Worm (Caenorhabditis elegans): Measurements from ENCODE around the gene K11D9.3.

The K11D9.3 gene

ce11 chrIII:10802032-10802431 is at the start of gene K11D9.3:
K11D9.3 (minus strand) TSS chrIII:10802212.
- TF ChIP-seq dpff-1 (tag; optimal IDR thresholded peaks at IDR 0.05) = no peak
- no peak for TF ChIP-seq somi-1 (GFP tag; optimal IDR thresholded peaks at IDR 0.05)
- no peak for TF ChIP-seq madf-3 (GFP tag; IDR thresholded peaks at IDR 0.05)
- no peak for TF ChIP-seq nhr-90 (tag; optimal IDR thresholded peaks at IDR 0.05)
- no peak for TF ChIP-seq F22D6.2 (tag; optimal IDR thresholded peaks at IDR 0.05)
- TF ChIP-seq K12H6.12 (tag; optimal IDR thresholded peaks at IDR 0.05) = no peak
- TF ChIP-seq nfya-2 (GFP tag; IDR thresholded peaks at IDR 0.05) = no peak

ce11 chrIII:10848858-10849257 is 46.8 kb upstream of the K11D9.3 start, which contains the start of the genes fbxb-85 and hex-3:
fbxb-85 (minus strand) TSS chrIII:10848963.
hex-3 (plus strand) TSS chrIII:10849222.
- TF ChIP-seq F37B4.10 (GFP tag; IDR thresholded peaks at IDR 0.05) (no peak), ztf-28 (GFP tag; IDR thresholded peaks at IDR 0.05) (no peak), cebp-2 (GFP tag; IDR thresholded peaks at IDR 0.05) (no peak), egl-18 (GFP tag; IDR thresholded peaks at IDR 0.05) (no peak), pbrm-1 (GFP tag; IDR thresholded peaks at IDR 0.05) (peak; percentile 93), him-1 (tag; optimal IDR thresholded peaks at IDR 0.05) (peak; percentile 42), nhr-80 (tag; optimal IDR thresholded peaks at IDR 0.05) (peak; percentile 47), unc-62 (GFP tag; optimal IDR thresholded peaks at IDR 0.05) (no peak), Y95B8A.8 (GFP tag; IDR thresholded peaks at IDR 0.05) (peak; percentile 44; the same call in 1 of the 2 replicates), nfyb-1 (GFP tag; IDR thresholded peaks at IDR 0.05) (peak; percentile 96), egl-44 (GFP tag; IDR thresholded peaks at IDR 0.05) (peak; percentile 63; the same call in 1 of the 2 replicates), hsf-1 (GFP tag; IDR thresholded peaks at IDR 0.05) (peak; percentile 81), attf-3 (GFP tag; conservative IDR thresholded peaks at IDR 0.05) (no peak), F22D6.2 (tag; optimal IDR thresholded peaks at IDR 0.05) (peak; percentile 73), zfh-2 (GFP tag; conservative IDR thresholded peaks at IDR 0.05) (peak; percentile 76), ZK185.1 (tag; optimal IDR thresholded peaks at IDR 0.05; ENCODE audit: poor library complexity, severe bottlenecking) (peak; percentile 92), B0035.1 (tag; optimal IDR thresholded peaks at IDR 0.05) (no peak), ztf-3 (GFP tag; optimal IDR thresholded peaks at IDR 0.05) (peak; percentile 29), gei-17 (GFP tag; optimal IDR thresholded peaks at IDR 0.05) (peak; percentile 75), pha-4 (tag; optimal IDR thresholded peaks at IDR 0.05) (peak; percentile 87), dpl-1 (GFP tag; optimal IDR thresholded peaks at IDR 0.05) (peak; percentile 60), hrde-1 (tag; optimal IDR thresholded peaks at IDR 0.05; ENCODE audit: borderline replicate concordance) (peak; percentile 76), F49E8.2 (tag; optimal IDR thresholded peaks at IDR 0.05; ENCODE audit: insufficient read depth) (peak; percentile 65), sptf-2 (GFP tag; optimal IDR thresholded peaks at IDR 0.05) (no peak), nfya-2 (GFP tag; IDR thresholded peaks at IDR 0.05) (0 out of 2 replicates have a peak, but pooled peaks have one; percentile 56), mel-28 (tag; optimal IDR thresholded peaks at IDR 0.05; ENCODE audit: borderline replicate concordance) (peak; percentile 64), tlf-1 (GFP tag; optimal IDR thresholded peaks at IDR 0.05) (peak; percentile 93), tbx-9 (tag; optimal IDR thresholded peaks at IDR 0.05; ENCODE audit: borderline replicate concordance) (no peak), aptf-2 (GFP tag; conservative IDR thresholded peaks at IDR 0.05) (no peak), mcd-1 (GFP tag; IDR thresholded peaks at IDR 0.05) (peak; percentile 95), ceh-40 (GFP tag; IDR thresholded peaks at IDR 0.05) (no peak), F33H1.4 (GFP tag; IDR thresholded peaks at IDR 0.05) (peak; percentile 78), ceh-100 (GFP tag; IDR thresholded peaks at IDR 0.05) (peak; percentile 93), Y53F4B.3 (GFP tag; IDR thresholded peaks at IDR 0.05) (no peak), snpc-4 (GFP tag; optimal IDR thresholded peaks at IDR 0.05) (peak; percentile 36), snpc-4 (tag; optimal IDR thresholded peaks at IDR 0.05) (peak; percentile 26 to 82 (median 66)), chd-7 (tag; optimal IDR thresholded peaks at IDR 0.05) (no peak), rcor-1 (GFP tag; IDR thresholded peaks at IDR 0.05) (peak; percentile 93), snpc-3.4 (tag; optimal IDR thresholded peaks at IDR 0.05) (peak; percentile 82), bed-1 (GFP tag; IDR thresholded peaks at IDR 0.05) (no peak), lir-1 (GFP tag; conservative IDR thresholded peaks at IDR 0.05) (peak; percentile 90), mxl-1 (tag; optimal IDR thresholded peaks at IDR 0.05) (no peak), K12H6.12 (tag; optimal IDR thresholded peaks at IDR 0.05) (peak; percentile 82)
